Worm (Caenorhabditis elegans): Measurements from ENCODE around the gene F46B3.23.
A peak's percentile ranks its signal among the peaks of the same experiment; 100 is the strongest.

The F46B3.23 gene

ce11 chrV:20604606-20605155, 1.8 kb downstream of the F46B3.23 start, which contains the start of gene ttr-57:
Gene ttr-57, plus strand, starts transcription at chrV:20605105.
- no peak for TF ChIP-seq cog-1 (tag; optimal IDR thresholded peaks at IDR 0.05)
- no peak for TF ChIP-seq flt-1 (GFP tag; IDR thresholded peaks at IDR 0.05)
- no peak for TF ChIP-seq tab-1 (GFP tag; IDR thresholded peaks at IDR 0.05)
- TF ChIP-seq ztf-29 (GFP tag; IDR thresholded peaks at IDR 0.05) = no peak
- no peak for TF ChIP-seq ztf-23 (GFP tag; IDR thresholded peaks at IDR 0.05)
- TF ChIP-seq klf-2 (GFP tag; conservative IDR thresholded peaks at IDR 0.05) = no peak
- TF ChIP-seq med-1 (GFP tag; optimal IDR thresholded peaks at IDR 0.05; ENCODE audit: insufficient read depth) = no peak
- TF ChIP-seq ref-1 (GFP tag; conservative IDR thresholded peaks at IDR 0.05) = no peak
- no peak for TF ChIP-seq T22C8.4 (GFP tag; IDR thresholded peaks at IDR 0.05)

- TF ChIP-seq tab-1 (GFP tag; IDR thresholded peaks at IDR 0.05) = no peak
- no peak for TF ChIP-seq klf-2 (GFP tag; conservative IDR thresholded peaks at IDR 0.05)
- no peak for TF ChIP-seq ztf-23 (GFP tag; IDR thresholded peaks at IDR 0.05)
- TF ChIP-seq cog-1 (tag; optimal IDR thresholded peaks at IDR 0.05) = no peak
- TF ChIP-seq ref-1 (GFP tag; conservative IDR thresholded peaks at IDR 0.05) = no peak
- TF ChIP-seq T22C8.4 (GFP tag; IDR thresholded peaks at IDR 0.05) = no peak
- TF ChIP-seq flt-1 (GFP tag; IDR thresholded peaks at IDR 0.05) = no peak
- no peak for TF ChIP-seq med-1 (GFP tag; optimal IDR thresholded peaks at IDR 0.05; ENCODE audit: insufficient read depth)
- no peak for TF ChIP-seq ztf-29 (GFP tag; IDR thresholded peaks at IDR 0.05)
These were observed 3.5 kb downstream of the F46B3.23 start, which contains the start of gene ttr-11 for ce11 chrV:20603014-20603413. Gene ttr-11, plus strand, starts transcription at chrV:20603314.

DNA sequence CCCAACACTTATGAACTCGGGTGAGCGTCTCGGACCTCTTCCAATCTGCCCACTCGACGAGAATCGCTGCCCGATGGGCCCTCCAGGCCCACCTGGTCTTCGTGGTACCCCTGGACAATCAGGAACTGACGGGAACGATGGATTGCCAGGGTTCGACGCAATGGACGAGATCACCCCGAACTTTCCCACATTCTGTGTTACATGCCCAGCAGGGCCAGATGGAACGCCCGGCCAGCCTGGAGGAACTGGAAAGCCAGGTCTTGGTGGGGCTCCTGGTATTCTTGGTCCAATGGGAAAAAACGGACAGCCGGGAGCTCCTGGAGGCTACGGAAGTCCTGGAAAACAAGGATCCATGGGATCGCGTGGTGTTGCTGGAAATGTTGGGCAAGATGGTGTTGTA, 5.8 kb downstream of the F46B3.23 start:
- no peak for TF ChIP-seq ztf-29 (GFP tag; IDR thresholded peaks at IDR 0.05)
- TF ChIP-seq ref-1 (GFP tag; conservative IDR thresholded peaks at IDR 0.05) = no peak
- TF ChIP-seq flt-1 (GFP tag; IDR thresholded peaks at IDR 0.05) = no peak
- TF ChIP-seq tab-1 (GFP tag; IDR thresholded peaks at IDR 0.05) = no peak
- TF ChIP-seq cog-1 (tag; optimal IDR thresholded peaks at IDR 0.05) = no peak
- no peak for TF ChIP-seq med-1 (GFP tag; optimal IDR thresholded peaks at IDR 0.05; ENCODE audit: insufficient read depth)
- no peak for TF ChIP-seq ztf-23 (GFP tag; IDR thresholded peaks at IDR 0.05)
- no peak for TF ChIP-seq T22C8.4 (GFP tag; IDR thresholded peaks at IDR 0.05)
- no peak for TF ChIP-seq klf-2 (GFP tag; conservative IDR thresholded peaks at IDR 0.05)

ce11 chrV:20599795-20600194, 6.7 kb downstream of the F46B3.23 start, which contains the start of gene col-163:
Gene col-163, plus strand, starts transcription at chrV:20600095.
- TF ChIP-seq cog-1 (tag; optimal IDR thresholded peaks at IDR 0.05) = no peak
- no peak for TF ChIP-seq T22C8.4 (GFP tag; IDR thresholded peaks at IDR 0.05)
- no peak for TF ChIP-seq klf-2 (GFP tag; conservative IDR thresholded peaks at IDR 0.05)
- TF ChIP-seq med-1 (GFP tag; optimal IDR thresholded peaks at IDR 0.05; ENCODE audit: insufficient read depth) = no peak
- no peak for TF ChIP-seq flt-1 (GFP tag; IDR thresholded peaks at IDR 0.05)
- no peak for TF ChIP-seq ztf-23 (GFP tag; IDR thresholded peaks at IDR 0.05)
- no peak for TF ChIP-seq tab-1 (GFP tag; IDR thresholded peaks at IDR 0.05)
- TF ChIP-seq ztf-29 (GFP tag; IDR thresholded peaks at IDR 0.05) = no peak
- TF ChIP-seq ref-1 (GFP tag; conservative IDR thresholded peaks at IDR 0.05) = no peak

DNA sequence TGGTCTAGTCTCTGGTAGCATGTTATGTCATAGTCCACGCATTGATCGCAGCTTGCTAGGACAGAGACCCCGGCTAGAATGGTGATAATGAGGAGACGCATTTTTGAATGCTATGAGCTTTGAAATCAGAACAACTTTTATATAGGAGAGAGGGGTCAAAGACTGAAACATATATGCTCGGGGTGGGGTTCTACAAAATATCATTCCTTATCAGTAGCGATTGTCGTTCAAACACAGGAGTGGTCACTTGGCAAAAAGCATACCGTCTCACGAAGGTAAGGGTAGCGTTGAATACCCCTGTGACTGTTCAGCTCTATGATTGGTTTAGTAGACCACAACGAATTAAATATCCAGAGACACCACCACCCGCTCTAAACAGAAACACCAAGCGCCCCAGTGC, 9.4 kb downstream of the F46B3.23 start, which contains the start of gene F46B3.1:
Gene F46B3.1, minus strand, starts transcription at position 101 of the 400 bp plus-strand sequence.
- TF ChIP-seq ref-1 (GFP tag; conservative IDR thresholded peaks at IDR 0.05) (no peak), cog-1 (tag; optimal IDR thresholded peaks at IDR 0.05) (no peak), flt-1 (GFP tag; IDR thresholded peaks at IDR 0.05) (no peak), ztf-23 (GFP tag; IDR thresholded peaks at IDR 0.05) (no peak), tab-1 (GFP tag; IDR thresholded peaks at IDR 0.05) (no peak), med-1 (GFP tag; optimal IDR thresholded peaks at IDR 0.05; ENCODE audit: insufficient read depth) (no peak), klf-2 (GFP tag; conservative IDR thresholded peaks at IDR 0.05) (no peak), T22C8.4 (GFP tag; IDR thresholded peaks at IDR 0.05) (no peak), ztf-29 (GFP tag; IDR thresholded peaks at IDR 0.05) (no peak)

DNA sequence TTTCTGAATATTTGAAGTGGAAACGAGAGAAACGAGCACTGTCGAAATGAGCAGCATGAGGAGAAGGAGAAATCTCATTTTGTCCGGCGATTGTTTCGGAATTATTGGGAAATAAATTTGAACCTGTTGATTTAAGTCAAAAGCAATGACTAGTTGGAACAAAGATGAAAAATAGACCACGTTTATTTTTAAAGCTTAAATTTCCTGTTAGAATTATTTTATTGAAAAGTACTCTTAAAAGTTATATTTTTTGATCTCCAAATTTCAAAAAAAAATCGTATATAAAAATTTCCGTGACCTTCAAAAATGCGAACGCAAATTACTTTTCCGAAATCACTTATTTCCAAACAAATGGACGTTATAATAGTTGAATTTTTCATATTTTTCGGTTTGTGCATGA, 10.9 kb downstream of the F46B3.23 start, which contains the start of gene F26F2.11:
Gene F26F2.11, minus strand, starts transcription at position 101 of the 400 bp plus-strand sequence.
- no peak for TF ChIP-seq tab-1 (GFP tag; IDR thresholded peaks at IDR 0.05)
- TF ChIP-seq ref-1 (GFP tag; conservative IDR thresholded peaks at IDR 0.05) = no peak
- TF ChIP-seq cog-1 (tag; optimal IDR thresholded peaks at IDR 0.05) = no peak
- TF ChIP-seq med-1 (GFP tag; optimal IDR thresholded peaks at IDR 0.05; ENCODE audit: insufficient read depth) = no peak
- TF ChIP-seq ztf-29 (GFP tag; IDR thresholded peaks at IDR 0.05) = no peak
- no peak for TF ChIP-seq flt-1 (GFP tag; IDR thresholded peaks at IDR 0.05)
- TF ChIP-seq klf-2 (GFP tag; conservative IDR thresholded peaks at IDR 0.05) = no peak

DNA sequence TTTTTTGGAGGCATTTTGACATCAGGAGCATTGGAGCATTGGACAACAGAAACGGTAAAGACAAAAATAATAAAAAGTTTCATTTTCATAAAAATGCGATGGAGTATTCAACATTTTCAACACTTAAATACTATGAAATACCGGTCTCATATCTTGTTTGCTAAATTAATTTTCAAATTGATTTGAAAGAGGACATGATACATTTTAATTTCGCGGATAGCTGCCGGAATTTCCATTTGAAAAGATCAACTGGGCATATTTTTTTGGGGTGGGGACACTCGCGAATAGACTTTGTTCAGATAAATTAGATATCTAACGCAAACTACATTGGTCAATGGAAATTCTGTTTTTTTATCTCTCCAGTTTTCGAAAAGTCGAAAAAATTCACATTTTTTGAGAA, 11.8 kb downstream of the F46B3.23 start, which contains the start of gene F26F2.10:
Gene F26F2.10, minus strand, starts transcription at position 101 of the 400 bp plus-strand sequence.
- no peak for TF ChIP-seq ztf-23 (GFP tag; IDR thresholded peaks at IDR 0.05)
- TF ChIP-seq flt-1 (GFP tag; IDR thresholded peaks at IDR 0.05) = no peak
- no peak for TF ChIP-seq T22C8.4 (GFP tag; IDR thresholded peaks at IDR 0.05)
- TF ChIP-seq ref-1 (GFP tag; conservative IDR thresholded peaks at IDR 0.05) = no peak
- no peak for TF ChIP-seq med-1 (GFP tag; optimal IDR thresholded peaks at IDR 0.05; ENCODE audit: insufficient read depth)

DNA sequence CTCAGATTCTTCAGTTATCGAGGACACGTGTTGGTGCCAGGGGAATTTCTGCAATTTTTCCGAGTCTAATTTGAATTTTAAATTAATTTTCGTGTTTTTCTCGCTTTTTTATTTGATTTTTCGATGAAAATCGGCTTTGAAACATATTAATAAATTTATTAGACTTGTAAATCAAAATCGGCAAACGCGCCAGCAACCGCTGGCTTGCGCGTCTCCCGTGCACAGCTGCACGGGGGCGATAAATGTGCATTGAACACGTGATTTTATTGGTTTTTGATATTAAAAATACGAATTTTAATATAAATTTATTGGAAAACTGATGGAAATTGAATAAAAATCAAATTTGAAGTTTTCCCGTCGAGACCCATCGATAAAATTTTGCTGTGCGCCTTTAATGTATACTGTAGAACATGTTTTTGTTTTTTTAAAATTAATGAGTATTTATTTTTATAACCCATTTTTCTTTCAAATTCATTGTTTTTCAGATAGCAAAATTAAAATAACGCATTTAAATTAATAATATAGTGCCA, 25.9 kb downstream of the F46B3.23 start, which contains the start of gene F26F2.7:
Gene F26F2.7, plus strand, starts transcription at position 480 of the 530 bp plus-strand sequence.
- TF ChIP-seq med-1 (GFP tag; optimal IDR thresholded peaks at IDR 0.05; ENCODE audit: insufficient read depth) = no peak
- TF ChIP-seq cog-1 (tag; optimal IDR thresholded peaks at IDR 0.05) = peak; percentile 81
- no peak for TF ChIP-seq klf-2 (GFP tag; conservative IDR thresholded peaks at IDR 0.05)
- TF ChIP-seq tab-1 (GFP tag; IDR thresholded peaks at IDR 0.05) = peak; percentile 69; the same call in 1 of the 2 replicates
- TF ChIP-seq ztf-29 (GFP tag; IDR thresholded peaks at IDR 0.05) = no peak
- 0 out of 2 replicates have a peak, but pooled peaks have one; percentile 50 for TF ChIP-seq flt-1 (GFP tag; IDR thresholded peaks at IDR 0.05)
- TF ChIP-seq T22C8.4 (GFP tag; IDR thresholded peaks at IDR 0.05) = no peak
- TF ChIP-seq ztf-23 (GFP tag; IDR thresholded peaks at IDR 0.05) = peak; percentile 56; the same call in 1 of the 2 replicates
- TF ChIP-seq ref-1 (GFP tag; conservative IDR thresholded peaks at IDR 0.05) = no peak

DNA sequence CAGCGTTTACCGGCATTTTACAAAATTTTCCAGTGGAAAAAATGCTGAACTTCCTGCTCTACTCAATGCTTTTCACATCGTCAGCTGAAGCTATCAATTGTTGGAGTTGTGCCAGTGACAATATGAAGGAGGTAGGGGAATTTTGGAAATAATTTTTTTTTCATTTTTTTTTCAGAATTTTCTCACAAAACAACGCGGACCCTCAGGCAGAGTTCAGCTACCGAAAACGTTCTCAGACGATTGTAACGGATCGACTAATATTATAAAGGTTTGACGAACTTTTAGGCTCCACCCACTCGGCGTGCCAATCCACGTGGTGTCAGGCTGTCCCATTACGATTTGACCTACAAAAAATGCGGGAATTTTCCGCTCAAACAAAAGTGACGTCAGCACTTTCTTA, 27.0 kb downstream of the F46B3.23 start, which contains the start of gene F26F2.8:
Gene F26F2.8, plus strand, starts transcription at position 13 of the 400 bp plus-strand sequence.
- TF ChIP-seq med-1 (GFP tag; optimal IDR thresholded peaks at IDR 0.05; ENCODE audit: insufficient read depth) = no peak
- no peak for TF ChIP-seq ztf-23 (GFP tag; IDR thresholded peaks at IDR 0.05)
- no peak for TF ChIP-seq cog-1 (tag; optimal IDR thresholded peaks at IDR 0.05)
- TF ChIP-seq tab-1 (GFP tag; IDR thresholded peaks at IDR 0.05) = no peak
- TF ChIP-seq ref-1 (GFP tag; conservative IDR thresholded peaks at IDR 0.05) = no peak
- no peak for TF ChIP-seq T22C8.4 (GFP tag; IDR thresholded peaks at IDR 0.05)
- TF ChIP-seq ztf-29 (GFP tag; IDR thresholded peaks at IDR 0.05) = no peak
- TF ChIP-seq flt-1 (GFP tag; IDR thresholded peaks at IDR 0.05) = no peak

Data from whole organism, midembryonic.